Worm (Caenorhabditis elegans) whole organism, young adult: ENCODE data around the gene plep-1.

Experiments
- B0336.3 ChIP-seq: fragments of 200-800 bp; sonication (Bioruptor generic); IDR thresholded peaks from 2 replicates; pipeline ENCODE4 v1.3.6; 2022; ENCODE audit warnings: missing genetic modification characterization, missing compliant biosample characterization
- F55B11.4 ChIP-seq: sonication (generic microtip); optimal IDR thresholded peaks from 2 replicates; lab custom pipeline; 2016; ENCODE audit warnings: missing compliant biosample characterization, missing genetic modification characterization, borderline replicate concordance; ENCODE audit not compliant: insufficient read depth
- ama-1 ChIP-seq, 3 experiments: fragments of 150-350 bp in 1 of 3; sonication (generic microtip) in 2 of 3; optimal IDR thresholded peaks; 2 replicates each; lab custom pipeline; 2014 to 2018; ENCODE audit warnings: missing biosample characterization in 2 of 3, missing genetic modification characterization in 2 of 3, missing genetic modification reagents in 2 of 3
- mcd-1 ChIP-seq: fragments of 200-800 bp; sonication (Bioruptor generic); IDR thresholded peaks from 2 replicates; pipeline ENCODE4 v1.3.6; 2022; ENCODE audit warnings: missing genetic modification reagents, missing genetic modification characterization, missing compliant biosample characterization
- nfya-1 ChIP-seq: sonication (generic microtip); optimal IDR thresholded peaks from 2 replicates; lab custom pipeline; 2017; ENCODE audit warnings: antibody characterized with exemption, missing compliant biosample characterization, missing genetic modification characterization, borderline replicate concordance; ENCODE audit not compliant: insufficient read depth
- pha-4 ChIP-seq: fragments of 150-350 bp; sonication (generic microtip); optimal IDR thresholded peaks from 2 replicates; lab custom pipeline; 2014; ENCODE audit warnings: missing biosample characterization, missing genetic modification reagents, missing genetic modification characterization
- sea-2 ChIP-seq: fragments of 200-800 bp; sonication (Bioruptor generic); IDR thresholded peaks from 2 replicates; pipeline ENCODE4 v1.3.6; 2022; ENCODE audit warnings: missing genetic modification characterization, missing compliant biosample characterization
- unc-62 ChIP-seq: fragments of 150-350 bp; optimal IDR thresholded peaks from 2 replicates; lab custom pipeline; 2014; ENCODE audit warnings: missing biosample characterization, missing genetic modification reagents, missing genetic modification characterization

DNA sequence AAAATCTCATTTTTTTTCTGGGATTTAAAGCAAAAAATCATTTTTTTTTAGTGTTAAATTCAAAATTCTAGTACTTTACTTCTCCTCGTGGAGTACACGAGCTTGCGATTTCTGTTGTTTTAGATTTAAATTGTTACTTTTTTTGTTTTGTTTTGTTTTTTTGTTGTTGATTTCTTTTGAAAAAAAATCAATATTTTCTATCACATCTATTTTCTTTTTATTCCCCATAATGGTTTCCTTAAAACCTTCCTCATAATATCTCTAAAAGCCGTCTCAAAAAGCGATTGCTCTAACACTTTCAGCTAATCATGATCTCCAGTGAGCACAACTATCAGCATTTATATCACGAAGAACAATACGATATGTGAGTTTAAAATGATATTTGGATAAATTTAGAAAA lies 22.4 kb upstream of the plep-1 start, which contains the start of gene madf-3:
- TF ChIP-seq unc-62 (GFP tag; lab: Kevin White, UChicago) (no peak), pha-4 (no peak), sea-2 (GFP tag; lab: Robert Waterston, UW) (no peak), ama-1 (optimal IDR thresholded peaks at IDR 0.05; lab: Kevin White, UChicago) (no peak), ama-1 (GFP tag; optimal IDR thresholded peaks at IDR 0.05; lab: Kevin White, UChicago) (no peak), nfya-1 (no peak), B0336.3 (GFP tag; lab: Robert Waterston, UW) (no peak), mcd-1 (GFP tag; lab: Robert Waterston, UW) (no peak), F55B11.4 (tag; lab: Kevin White, UChicago) (no peak)
